Fruit fly (Drosophila melanogaster) whole organism, prepupa: Measurements from ENCODE around the gene Gcn5.

Experiments used
- CG10631 ChIP-seq: fragments of 200-800 bp; sonication (Bioruptor generic); optimal IDR thresholded peaks from 2 replicates; lab custom pipeline; 2016; ENCODE audit warnings: missing biosample characterization, missing genetic modification characterization
- CG10669 ChIP-seq: fragments of 200-800 bp; sonication (Bioruptor generic); optimal IDR thresholded peaks from 3 replicates; lab custom pipeline; 2018; ENCODE audit warnings: missing biosample characterization, mild to moderate bottlenecking, missing genetic modification characterization, moderate library complexity
- CG11294 ChIP-seq: fragments of 200-800 bp; sonication (Bioruptor generic); IDR thresholded peaks from 2 replicates; pipeline ENCODE4 v1.3.6; 2022; ENCODE audit warnings: missing biosample characterization, missing genetic modification characterization
- CG11902 ChIP-seq: fragments of 200-800 bp; sonication (Bioruptor generic); optimal IDR thresholded peaks from 3 replicates; lab custom pipeline; 2016; ENCODE audit warnings: missing biosample characterization, missing genetic modification characterization
- CG15336 ChIP-seq: fragments of 200-800 bp; sonication (Bioruptor generic); IDR thresholded peaks from 2 replicates; pipeline ENCODE4 v1.3.6; 2022; ENCODE audit warnings: missing biosample characterization, missing genetic modification characterization
- CG1621 ChIP-seq: fragments of 200-800 bp; sonication (Bioruptor generic); optimal IDR thresholded peaks from 3 replicates; lab custom pipeline; 2018; ENCODE audit warnings: missing biosample characterization, mild to moderate bottlenecking, missing genetic modification characterization
- CG16779 ChIP-seq: fragments of 200-800 bp; sonication (Bioruptor generic); optimal IDR thresholded peaks from 3 replicates; lab custom pipeline; 2017; ENCODE audit warnings: missing biosample characterization, mild to moderate bottlenecking, missing genetic modification characterization
- CG3032 ChIP-seq: fragments of 200-800 bp; optimal IDR thresholded peaks from 2 replicates; lab custom pipeline; 2019; ENCODE audit warnings: missing biosample characterization, mild to moderate bottlenecking, missing genetic modification characterization, moderate library complexity
- CG31627 ChIP-seq: fragments of 200-800 bp; sonication (Bioruptor generic); optimal IDR thresholded peaks from 3 replicates; lab custom pipeline; 2016; ENCODE audit warnings: missing biosample characterization, missing genetic modification characterization
- CG32006 ChIP-seq: fragments of 200-800 bp; sonication (Bioruptor generic); optimal IDR thresholded peaks from 3 replicates; lab custom pipeline; 2017; ENCODE audit warnings: missing biosample characterization, mild to moderate bottlenecking, missing genetic modification characterization
- CG34406 ChIP-seq: fragments of 200-800 bp; sonication (Bioruptor generic); optimal IDR thresholded peaks from 3 replicates; lab custom pipeline; 2016; ENCODE audit warnings: missing biosample characterization, missing genetic modification characterization
- CG3919 ChIP-seq: fragments of 200-800 bp; sonication (Bioruptor generic); optimal IDR thresholded peaks from 3 replicates; lab custom pipeline; 2016; ENCODE audit warnings: missing biosample characterization, missing genetic modification characterization
- CG4318 ChIP-seq: fragments of 200-800 bp; sonication (Bioruptor generic); optimal IDR thresholded peaks from 3 replicates; lab custom pipeline; 2017; ENCODE audit warnings: missing biosample characterization, mild to moderate bottlenecking, missing genetic modification characterization
- CG6163 ChIP-seq: fragments of 200-800 bp; sonication (Bioruptor generic); IDR thresholded peaks from 3 replicates; pipeline ENCODE4 v1.3.6; 2022; ENCODE audit warnings: missing biosample characterization, missing genetic modification characterization
- CG6276 ChIP-seq: fragments of 200-800 bp; sonication (Bioruptor generic); optimal IDR thresholded peaks from 2 replicates; lab custom pipeline; 2017; ENCODE audit warnings: missing biosample characterization, mild to moderate bottlenecking, missing genetic modification characterization
- CG6792 ChIP-seq: fragments of 200-800 bp; sonication (Bioruptor generic); optimal IDR thresholded peaks from 3 replicates; lab custom pipeline; 2016; ENCODE audit warnings: missing biosample characterization, missing genetic modification characterization
- CG8319 ChIP-seq: fragments of 200-800 bp; sonication (Bioruptor generic); optimal IDR thresholded peaks from 3 replicates; lab custom pipeline; 2016; ENCODE audit warnings: missing biosample characterization, missing genetic modification characterization
- CG8632 ChIP-seq: fragments of 200-800 bp; sonication (Bioruptor generic); optimal IDR thresholded peaks from 3 replicates; lab custom pipeline; 2016; ENCODE audit warnings: missing biosample characterization, missing genetic modification characterization
- CG9139 ChIP-seq: fragments of 200-800 bp; sonication (Bioruptor generic); optimal IDR thresholded peaks from 3 replicates; lab custom pipeline; 2017; ENCODE audit warnings: missing biosample characterization, mild to moderate bottlenecking, missing genetic modification characterization
- Eip78C ChIP-seq: fragments of 200-800 bp; sonication (Bioruptor generic); peaks from one replicate; lab custom pipeline; 2016; ENCODE audit warnings: missing biosample characterization, missing genetic modification characterization
- Eip93F ChIP-seq: fragments of 200-800 bp; sonication (Bioruptor generic); optimal IDR thresholded peaks from 2 replicates; lab custom pipeline; 2016; ENCODE audit warnings: missing biosample characterization, mild to moderate bottlenecking, missing genetic modification characterization
- Ets21C ChIP-seq: fragments of 200-800 bp; sonication (Bioruptor generic); optimal IDR thresholded peaks from 3 replicates; lab custom pipeline; 2016; ENCODE audit warnings: missing biosample characterization, missing genetic modification characterization
- Ets96B ChIP-seq: fragments of 200-800 bp; optimal IDR thresholded peaks from 2 replicates; lab custom pipeline; 2019; ENCODE audit warnings: missing biosample characterization, mild to moderate bottlenecking, missing genetic modification characterization, moderate library complexity
- Gug ChIP-seq: fragments of 200-800 bp; sonication (Bioruptor generic); IDR thresholded peaks from 2 replicates; pipeline ENCODE4 v1.3.6; 2022; ENCODE audit warnings: missing biosample characterization, missing genetic modification characterization
- Hr38 ChIP-seq: sonication (Bioruptor generic); optimal IDR thresholded peaks from 2 replicates; lab custom pipeline; 2016; ENCODE audit warnings: missing biosample characterization, missing genetic modification characterization
- Hr39 ChIP-seq: fragments of 200-800 bp; sonication (Bioruptor generic); optimal IDR thresholded peaks from 2 replicates; lab custom pipeline; 2016; ENCODE audit warnings: missing biosample characterization, missing genetic modification characterization
- Hr4 ChIP-seq: fragments of 200-800 bp; sonication (Bioruptor generic); optimal IDR thresholded peaks from 3 replicates; lab custom pipeline; 2016; ENCODE audit warnings: missing biosample characterization, missing genetic modification characterization
- Lpt ChIP-seq: fragments of 200-800 bp; sonication (Bioruptor generic); optimal IDR thresholded peaks from 3 replicates; lab custom pipeline; 2016; ENCODE audit warnings: missing biosample characterization, missing genetic modification characterization
- Met ChIP-seq: fragments of 200-800 bp; sonication (Bioruptor generic); optimal IDR thresholded peaks from 3 replicates; lab custom pipeline; 2016; ENCODE audit warnings: missing biosample characterization, missing genetic modification characterization
- OdsH ChIP-seq: fragments of 200-800 bp; sonication (Bioruptor generic); optimal IDR thresholded peaks from 3 replicates; lab custom pipeline; 2016; ENCODE audit warnings: missing biosample characterization, missing genetic modification characterization
- Smox ChIP-seq: fragments of 200-800 bp; sonication (Bioruptor generic); optimal IDR thresholded peaks from 3 replicates; lab custom pipeline; 2016; ENCODE audit warnings: missing biosample characterization, missing genetic modification characterization
- Sox14 ChIP-seq: fragments of 200-800 bp; sonication (Bioruptor generic); optimal IDR thresholded peaks from 3 replicates; lab custom pipeline; 2016; ENCODE audit warnings: missing biosample characterization, missing genetic modification characterization
- achi ChIP-seq: fragments of 200-800 bp; sonication (Bioruptor generic); optimal IDR thresholded peaks from 3 replicates; lab custom pipeline; 2016; ENCODE audit warnings: missing biosample characterization, missing genetic modification characterization
- cyc ChIP-seq: fragments of 200-800 bp; sonication (Bioruptor generic); optimal IDR thresholded peaks from 3 replicates; lab custom pipeline; 2016; ENCODE audit warnings: missing biosample characterization, missing genetic modification characterization
- dac ChIP-seq: fragments of 200-800 bp; sonication (Bioruptor generic); optimal IDR thresholded peaks from 2 replicates; lab custom pipeline; 2017; ENCODE audit warnings: missing biosample characterization, mild to moderate bottlenecking, missing genetic modification characterization
- dsx ChIP-seq: fragments of 200-800 bp; optimal IDR thresholded peaks from 3 replicates; lab custom pipeline; 2019; ENCODE audit warnings: missing biosample characterization, mild to moderate bottlenecking, missing genetic modification characterization, moderate library complexity; ENCODE audit not compliant: poor library complexity, severe bottlenecking
- eg ChIP-seq: fragments of 200-800 bp; sonication (Bioruptor generic); IDR thresholded peaks from 3 replicates; pipeline ENCODE4 v1.3.6; 2022; ENCODE audit warnings: missing biosample characterization, missing genetic modification characterization
- esn ChIP-seq: fragments of 200-800 bp; sonication (Bioruptor generic); optimal IDR thresholded peaks from 2 replicates; lab custom pipeline; 2016; ENCODE audit warnings: missing biosample characterization, mild to moderate bottlenecking, missing genetic modification characterization, moderate library complexity
- fd59A ChIP-seq: fragments of 200-800 bp; sonication (Bioruptor generic); optimal IDR thresholded peaks from 2 replicates; lab custom pipeline; 2017; ENCODE audit warnings: missing biosample characterization, mild to moderate bottlenecking, missing genetic modification characterization, missing genetic modification reagents
- fd85E ChIP-seq: fragments of 200-800 bp; sonication (Bioruptor generic); optimal IDR thresholded peaks from 3 replicates; lab custom pipeline; 2016; ENCODE audit warnings: missing biosample characterization, missing genetic modification characterization
- fkh ChIP-seq: fragments of 200-800 bp; sonication (Bioruptor generic); optimal IDR thresholded peaks from 3 replicates; lab custom pipeline; 2017; ENCODE audit warnings: missing biosample characterization, mild to moderate bottlenecking, missing genetic modification characterization, moderate library complexity
- lz ChIP-seq: fragments of 200-800 bp; sonication (Bioruptor generic); optimal IDR thresholded peaks from 3 replicates; lab custom pipeline; 2016; ENCODE audit warnings: missing biosample characterization, missing genetic modification characterization
- net ChIP-seq: fragments of 200-800 bp; sonication (Bioruptor generic); optimal IDR thresholded peaks from 3 replicates; lab custom pipeline; 2016; ENCODE audit warnings: missing biosample characterization, missing genetic modification characterization
- pdm3 ChIP-seq: fragments of 200-800 bp; sonication (Bioruptor generic); optimal IDR thresholded peaks from 3 replicates; lab custom pipeline; 2016; ENCODE audit warnings: missing biosample characterization, missing genetic modification characterization
- salr ChIP-seq, 2 experiments: fragments of 200-800 bp; sonication (Bioruptor generic); optimal IDR thresholded peaks; 3 replicates each; lab custom pipeline; 2016 to 2018; ENCODE audit warnings: missing biosample characterization in 2 of 2, missing genetic modification characterization in 2 of 2, mild to moderate bottlenecking in 1 of 2
- spab ChIP-seq: fragments of 200-800 bp; sonication (Bioruptor generic); optimal IDR thresholded peaks from 2 replicates; lab custom pipeline; 2017; ENCODE audit warnings: missing biosample characterization, mild to moderate bottlenecking, missing genetic modification characterization, missing genetic modification reagents
- ss ChIP-seq, 2 experiments: fragments of 200-800 bp; sonication (Bioruptor generic); optimal IDR thresholded peaks; 2 replicates in 1 of 2; 3 replicates in 1 of 2; lab custom pipeline; 2017 to 2018; ENCODE audit warnings: mild to moderate bottlenecking in 2 of 2, missing biosample characterization in 2 of 2, missing genetic modification characterization in 2 of 2, moderate library complexity in 1 of 2
- topi ChIP-seq: fragments of 200-800 bp; sonication (Bioruptor generic); optimal IDR thresholded peaks from 3 replicates; lab custom pipeline; 2016; ENCODE audit warnings: missing biosample characterization, missing genetic modification characterization

Gene Gcn5

DNA sequence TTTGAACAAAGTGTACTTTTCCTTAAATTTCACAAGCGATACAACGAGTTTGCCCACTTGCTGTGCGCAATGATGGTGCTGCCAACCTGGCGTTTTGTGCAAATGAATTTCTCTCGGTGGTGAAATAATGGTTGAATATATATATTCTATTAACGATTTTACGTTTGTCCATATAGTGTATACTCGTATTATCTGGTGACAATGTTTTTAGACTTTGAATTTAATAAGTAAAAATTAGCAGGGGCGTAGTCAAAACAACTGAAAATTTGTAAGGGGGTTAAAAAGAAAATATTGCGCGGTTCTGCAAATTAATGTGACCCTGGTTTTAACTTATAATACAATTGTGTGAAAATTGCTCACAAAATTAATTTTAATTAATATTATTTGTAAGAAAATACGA lies at the start of gene Gcn5, which contains the start of gene ver (continued):
- TF ChIP-seq CG16779 (tag; lab: Kevin White, UChicago) = peak; percentile 90
- TF ChIP-seq Eip93F (GFP tag; lab: Kevin White, UChicago) = peak; percentile 90
- TF ChIP-seq CG8632 (GFP tag; lab: Kevin White, UChicago) = peak; percentile 97
- peak; percentile 94 for TF ChIP-seq CG4318 (GFP tag; lab: Kevin White, UChicago)
- peak; percentile 94 for TF ChIP-seq CG6792
- TF ChIP-seq ss (GFP tag; optimal IDR thresholded peaks at IDR 0.05; lab: Kevin White, UChicago) = peak; percentile 92
- TF ChIP-seq esn (GFP tag; lab: Kevin White, UChicago) = peak; percentile 98

DNA sequence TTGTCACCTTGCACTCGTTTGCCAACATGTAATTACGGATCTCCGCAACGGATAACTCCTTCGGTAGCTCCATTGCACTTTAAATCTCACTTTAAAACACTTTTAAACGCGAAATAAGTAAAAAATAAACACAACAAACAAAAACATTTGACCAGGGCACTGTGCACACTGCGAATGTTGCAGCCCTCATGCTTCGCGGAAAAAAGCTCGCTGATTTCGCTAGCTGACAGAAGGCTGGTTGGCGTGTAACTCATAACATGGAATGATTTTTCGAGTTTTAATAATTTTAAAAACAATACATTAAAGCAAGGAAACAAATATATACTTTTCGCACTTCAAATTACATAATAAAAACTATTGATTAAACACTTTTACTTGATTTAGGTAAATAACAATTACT lies 48.6 kb upstream of the Gcn5 start, which contains the start of gene sowah:
sowah (minus strand) TSS at position 177 of the 400 bp plus-strand sequence.
- TF ChIP-seq CG6276 (GFP tag; lab: Kevin White, UChicago) = no peak
- no peak for TF ChIP-seq CG16779 (tag; lab: Kevin White, UChicago)
- peak; percentile 54 for TF ChIP-seq cyc (GFP tag; lab: Kevin White, UChicago)
- peak; percentile 24 for TF ChIP-seq Ets96B
- no peak for TF ChIP-seq CG6163
- TF ChIP-seq Eip93F (GFP tag; lab: Kevin White, UChicago) = no peak
- TF ChIP-seq OdsH (GFP tag; lab: Kevin White, UChicago) = peak; percentile 23
- no peak for TF ChIP-seq CG4318 (GFP tag; lab: Kevin White, UChicago)
- peak; percentile 35 for TF ChIP-seq Met
- peak in 1 of 2 experiments; percentile 37 for TF ChIP-seq salr (GFP tag; optimal IDR thresholded peaks at IDR 0.05; lab: Kevin White, UChicago)
- TF ChIP-seq CG3032 (tag; lab: Kevin White, UChicago) = peak; percentile 58
- TF ChIP-seq achi (GFP tag; lab: Kevin White, UChicago) = no peak
- TF ChIP-seq Hr39 (GFP tag; lab: Kevin White, UChicago) = peak; percentile 41
- no peak for TF ChIP-seq fd85E (GFP tag; lab: Kevin White, UChicago)
- TF ChIP-seq spab (GFP tag; lab: Kevin White, UChicago) = no peak
- TF ChIP-seq dac = no peak
- TF ChIP-seq CG31627 (GFP tag; lab: Kevin White, UChicago) = peak; percentile 48
- TF ChIP-seq lz (GFP tag; lab: Kevin White, UChicago) = no peak
- peak; percentile 17 for TF ChIP-seq CG10669 (GFP tag; lab: Kevin White, UChicago)
- TF ChIP-seq CG8319 (GFP tag; lab: Kevin White, UChicago) = no peak
- peak; percentile 39 for TF ChIP-seq topi (GFP tag; lab: Kevin White, UChicago)
- TF ChIP-seq CG11902 (GFP tag; lab: Kevin White, UChicago) = peak; percentile 8
- TF ChIP-seq Sox14 (GFP tag; lab: Kevin White, UChicago) = peak; percentile 77
- TF ChIP-seq CG15336 (GFP tag; lab: Robert Waterston, UW) = 0 out of 2 replicates have a peak, but pooled peaks have one; percentile 14
- peak; percentile 32 for TF ChIP-seq esn (GFP tag; lab: Kevin White, UChicago)
- TF ChIP-seq fkh (GFP tag; lab: Kevin White, UChicago) = peak; percentile 97
- TF ChIP-seq CG32006 (GFP tag; lab: Kevin White, UChicago) = peak; percentile 22
- TF ChIP-seq Ets21C (GFP tag; lab: Kevin White, UChicago) = peak; percentile 7
- peak; percentile 15 for TF ChIP-seq pdm3 (GFP tag; lab: Kevin White, UChicago)
- TF ChIP-seq Lpt (GFP tag; lab: Kevin White, UChicago) = no peak
- TF ChIP-seq Hr4 (GFP tag; lab: Kevin White, UChicago) = peak; percentile 13
- no peak for TF ChIP-seq CG34406 (GFP tag; lab: Kevin White, UChicago)
- no peak for TF ChIP-seq CG6792
- TF ChIP-seq ss (GFP tag; optimal IDR thresholded peaks at IDR 0.05; lab: Kevin White, UChicago) = peak in 1 of 2 experiments; percentile 14
- peak; percentile 18 for TF ChIP-seq CG1621 (tag; lab: Kevin White, UChicago)
- TF ChIP-seq eg (GFP tag; lab: Robert Waterston, UW) = no peak
- TF ChIP-seq fd59A = no peak
- no peak for TF ChIP-seq Hr38 (GFP tag; lab: Kevin White, UChicago)
- no peak for TF ChIP-seq net
- TF ChIP-seq CG11294 (GFP tag; lab: Robert Waterston, UW) = no peak
- peak; percentile 41 for TF ChIP-seq CG3919 (GFP tag; lab: Kevin White, UChicago)
- TF ChIP-seq Eip78C = peak; percentile 62
- peak; percentile 27 for TF ChIP-seq dsx (GFP tag; lab: Kevin White, UChicago)
- TF ChIP-seq Gug (GFP tag; lab: Robert Waterston, UW) = peak; percentile 38; the same call in 1 of the 2 replicates
- TF ChIP-seq CG9139 (GFP tag; lab: Kevin White, UChicago) = no peak
- TF ChIP-seq CG10631 (GFP tag; lab: Kevin White, UChicago) = no peak
- TF ChIP-seq Smox (GFP tag; lab: Kevin White, UChicago) = no peak
